Worm (Caenorhabditis elegans) whole organism, L2 larva: ENCODE data around the gene srw-44.

Experiments used
- C34F6.9 ChIP-seq: fragments of 150-350 bp; optimal IDR thresholded peaks from 2 replicates; lab custom pipeline; 2014; ENCODE audit warnings: missing biosample characterization, missing genetic modification characterization
- ZK546.5 ChIP-seq: sonication (generic microtip); optimal IDR thresholded peaks from 2 replicates; lab custom pipeline; 2017; ENCODE audit warnings: missing biosample characterization, missing genetic modification characterization
- ama-1 ChIP-seq: fragments of 150-350 bp; optimal IDR thresholded peaks from 2 replicates; lab custom pipeline; 2018; ENCODE audit warnings: inconsistent platforms
- ceh-82 ChIP-seq: fragments of 150-350 bp; optimal IDR thresholded peaks from 2 replicates; lab custom pipeline; 2014; ENCODE audit warnings: missing biosample characterization, missing genetic modification characterization
- crh-2 ChIP-seq: sonication (generic microtip); optimal IDR thresholded peaks from 2 replicates; lab custom pipeline; 2017; ENCODE audit warnings: missing biosample characterization, missing genetic modification characterization
- egl-27 ChIP-seq: sonication (generic microtip); optimal IDR thresholded peaks from 3 replicates; lab custom pipeline; 2017; ENCODE audit warnings: missing biosample characterization, missing genetic modification reagents, missing genetic modification characterization
- elt-1 ChIP-seq: fragments of 150-350 bp; optimal IDR thresholded peaks from 2 replicates; lab custom pipeline; 2014; ENCODE audit warnings: missing biosample characterization, missing genetic modification characterization
- elt-3 ChIP-seq: sonication (generic microtip); optimal IDR thresholded peaks from 2 replicates; lab custom pipeline; 2017; ENCODE audit warnings: missing biosample characterization, missing genetic modification characterization
- fos-1 ChIP-seq: fragments of 150-350 bp; optimal IDR thresholded peaks from 2 replicates; lab custom pipeline; 2014; ENCODE audit warnings: missing biosample characterization, missing genetic modification characterization
- gmeb-1 ChIP-seq: fragments of 150-350 bp; optimal IDR thresholded peaks from 2 replicates; lab custom pipeline; 2014; ENCODE audit warnings: missing biosample characterization, missing genetic modification characterization
- lin-39 ChIP-seq: fragments of 150-350 bp; optimal IDR thresholded peaks from 2 replicates; lab custom pipeline; 2014; ENCODE audit warnings: missing biosample characterization, missing genetic modification reagents, missing genetic modification characterization
- lsy-2 ChIP-seq, 2 experiments: fragments of 150-350 bp in 1 of 2; sonication (generic microtip) in 1 of 2; optimal IDR thresholded peaks; 2 replicates each; lab custom pipeline; 2014 to 2017; ENCODE audit warnings: missing biosample characterization in 2 of 2, missing genetic modification characterization in 2 of 2
- mab-5 ChIP-seq: fragments of 150-350 bp; optimal IDR thresholded peaks from 2 replicates; lab custom pipeline; 2014; ENCODE audit warnings: missing biosample characterization, missing genetic modification characterization
- mbf-1 ChIP-seq: sonication (generic microtip); optimal IDR thresholded peaks from 2 replicates; lab custom pipeline; 2017; ENCODE audit warnings: missing biosample characterization, missing genetic modification characterization
- mdl-1 ChIP-seq, 2 experiments: fragments of 150-350 bp in 1 of 2; sonication (generic microtip) in 1 of 2; optimal IDR thresholded peaks; 2 replicates each; lab custom pipeline; 2017; ENCODE audit warnings: missing biosample characterization in 2 of 2, missing genetic modification characterization in 2 of 2
- nhr-10 ChIP-seq: sonication (generic microtip); optimal IDR thresholded peaks from 2 replicates; lab custom pipeline; 2017; ENCODE audit warnings: missing biosample characterization, missing genetic modification characterization
- nhr-11 ChIP-seq: fragments of 150-350 bp; optimal IDR thresholded peaks from 2 replicates; lab custom pipeline; 2014; ENCODE audit warnings: missing biosample characterization, missing genetic modification characterization
- nhr-12 ChIP-seq: fragments of 150-350 bp; optimal IDR thresholded peaks from 2 replicates; lab custom pipeline; 2014; ENCODE audit warnings: missing biosample characterization, missing genetic modification characterization
- nhr-21 ChIP-seq: fragments of 150-350 bp; optimal IDR thresholded peaks from 2 replicates; lab custom pipeline; 2014; ENCODE audit warnings: missing biosample characterization, missing genetic modification characterization
- nhr-23 ChIP-seq: fragments of 150-350 bp; optimal IDR thresholded peaks from 2 replicates; lab custom pipeline; 2014; ENCODE audit warnings: missing biosample characterization, missing genetic modification reagents, missing genetic modification characterization
- nhr-237 ChIP-seq: fragments of 150-350 bp; optimal IDR thresholded peaks from 2 replicates; lab custom pipeline; 2014; ENCODE audit warnings: missing biosample characterization, missing genetic modification characterization
- nhr-25 ChIP-seq: fragments of 150-350 bp; sonication (generic microtip); optimal IDR thresholded peaks from 3 replicates; lab custom pipeline; 2014; ENCODE audit warnings: missing biosample characterization, missing genetic modification characterization
- nhr-6 ChIP-seq: fragments of 150-350 bp; optimal IDR thresholded peaks from 2 replicates; lab custom pipeline; 2014; ENCODE audit warnings: missing biosample characterization, missing genetic modification characterization
- nhr-77 ChIP-seq: fragments of 150-350 bp; optimal IDR thresholded peaks from 2 replicates; lab custom pipeline; 2014; ENCODE audit warnings: missing biosample characterization, missing genetic modification characterization
- peb-1 ChIP-seq: fragments of 150-350 bp; optimal IDR thresholded peaks from 2 replicates; lab custom pipeline; 2014; ENCODE audit warnings: missing biosample characterization, missing genetic modification characterization
- skn-1 ChIP-seq: sonication (generic microtip); optimal IDR thresholded peaks from 2 replicates; lab custom pipeline; 2017; ENCODE audit warnings: missing biosample characterization, missing genetic modification characterization
- sma-3 ChIP-seq: sonication (generic microtip); optimal IDR thresholded peaks from 2 replicates; lab custom pipeline; 2016; ENCODE audit warnings: missing genetic modification reagents, missing genetic modification characterization, missing compliant biosample characterization
- sma-9 ChIP-seq, 2 experiments: fragments of 150-350 bp in 1 of 2; sonication (generic microtip) in 1 of 2; optimal IDR thresholded peaks; 2 replicates each; lab custom pipeline; 2014 to 2016; ENCODE audit warnings: missing genetic modification characterization in 2 of 2, mild to moderate bottlenecking in 1 of 2, missing biosample characterization in 1 of 2, missing compliant biosample characterization in 1 of 2, missing genetic modification reagents in 1 of 2, moderate library complexity in 1 of 2
- snpc-4 ChIP-seq: fragments of 150-350 bp; optimal IDR thresholded peaks from 2 replicates; lab custom pipeline; 2014; ENCODE audit warnings: missing biosample characterization, missing genetic modification characterization
- unc-62 ChIP-seq: fragments of 150-350 bp; optimal IDR thresholded peaks from 2 replicates; lab custom pipeline; 2014; ENCODE audit warnings: missing biosample characterization, missing genetic modification reagents, missing genetic modification characterization
- zag-1 ChIP-seq: fragments of 150-350 bp; optimal IDR thresholded peaks from 2 replicates; lab custom pipeline; 2014; ENCODE audit warnings: missing biosample characterization, missing genetic modification characterization
- ztf-4 ChIP-seq: fragments of 150-350 bp; optimal IDR thresholded peaks from 2 replicates; lab custom pipeline; 2014; ENCODE audit warnings: missing biosample characterization, missing genetic modification characterization

The srw-44 gene

DNA sequence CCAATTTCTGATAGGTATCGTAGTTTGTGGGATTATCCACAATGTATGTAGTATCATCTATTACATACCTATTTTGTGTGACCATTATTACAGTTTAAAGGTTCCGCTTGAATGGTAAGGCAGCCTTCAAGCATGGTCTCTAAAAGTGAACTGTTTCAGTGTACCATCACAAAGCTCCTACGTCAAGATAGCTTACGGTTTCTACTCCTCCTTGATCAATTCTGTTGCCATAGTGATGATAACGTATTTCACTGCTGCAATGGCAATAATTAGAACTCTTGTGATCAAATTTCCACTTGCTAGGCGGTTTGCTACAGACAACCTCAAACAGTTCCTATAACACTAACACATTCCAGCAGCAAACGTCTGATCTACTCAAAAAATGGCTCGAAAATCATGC is 3.3 kb downstream of the srw-44 start:
- TF ChIP-seq peb-1 (tag; lab: Kevin White, UChicago) = no peak
- TF ChIP-seq skn-1 (tag; lab: Kevin White, UChicago) = no peak
- no peak for TF ChIP-seq mbf-1 (tag; lab: Kevin White, UChicago)
- no peak for TF ChIP-seq nhr-237 (tag; lab: Kevin White, UChicago)
- no peak for TF ChIP-seq unc-62 (GFP tag; lab: Kevin White, UChicago)
- TF ChIP-seq ztf-4 (tag; lab: Kevin White, UChicago) = no peak
- no peak for TF ChIP-seq lsy-2 (tag; optimal IDR thresholded peaks at IDR 0.05; lab: Kevin White, UChicago)
- no peak for TF ChIP-seq egl-27 (tag; lab: Kevin White, UChicago)
- no peak for TF ChIP-seq lin-39
- TF ChIP-seq gmeb-1 (tag; lab: Kevin White, UChicago) = no peak

ce11 chrV:16685725-16686124 is 5.6 kb downstream of the srw-44 start, which contains the start of gene srw-43:
TSS of gene srw-43 (plus strand) at chrV:16686025.
- no peak for TF ChIP-seq snpc-4 (tag; lab: Kevin White, UChicago)
- TF ChIP-seq gmeb-1 (tag; lab: Kevin White, UChicago) = no peak
- no peak for TF ChIP-seq nhr-11 (tag; lab: Kevin White, UChicago)
- TF ChIP-seq mbf-1 (tag; lab: Kevin White, UChicago) = no peak
- TF ChIP-seq crh-2 (tag; lab: Kevin White, UChicago) = no peak
- TF ChIP-seq elt-1 (tag; lab: Kevin White, UChicago) = no peak
- TF ChIP-seq nhr-25 (tag; lab: Kevin White, UChicago) = no peak
- no peak for TF ChIP-seq nhr-12 (tag; lab: Kevin White, UChicago)
- no peak for TF ChIP-seq nhr-237 (tag; lab: Kevin White, UChicago)
- TF ChIP-seq nhr-23 (tag; lab: Kevin White, UChicago) = no peak
- TF ChIP-seq mab-5 (tag; lab: Kevin White, UChicago) = no peak
- TF ChIP-seq nhr-21 = no peak
- TF ChIP-seq ceh-82 (tag; lab: Kevin White, UChicago) = no peak

ce11 chrV:16687227-16687626 is 7.1 kb downstream of the srw-44 start, which contains the start of gene srz-102:
TSS of gene srz-102 (plus strand) at chrV:16687527.
- TF ChIP-seq ceh-82 (tag; lab: Kevin White, UChicago) (no peak), nhr-21 (no peak), skn-1 (tag; lab: Kevin White, UChicago) (no peak), ztf-4 (tag; lab: Kevin White, UChicago) (no peak), gmeb-1 (tag; lab: Kevin White, UChicago) (no peak), elt-3 (tag; lab: Kevin White, UChicago) (no peak), mab-5 (tag; lab: Kevin White, UChicago) (no peak), ZK546.5 (tag; lab: Kevin White, UChicago) (no peak), mdl-1 (tag; optimal IDR thresholded peaks at IDR 0.05; lab: Kevin White, UChicago) (no peak), sma-3 (GFP tag; lab: Kevin White, UChicago) (no peak), fos-1 (tag; lab: Kevin White, UChicago) (no peak), nhr-11 (tag; lab: Kevin White, UChicago) (no peak), nhr-77 (tag; lab: Kevin White, UChicago) (no peak), peb-1 (tag; lab: Kevin White, UChicago) (no peak), nhr-6 (no peak), sma-9 (GFP tag; optimal IDR thresholded peaks at IDR 0.05; lab: Kevin White, UChicago) (no peak), sma-9 (tag; optimal IDR thresholded peaks at IDR 0.05; lab: Kevin White, UChicago) (no peak)

- no peak for TF ChIP-seq gmeb-1 (tag; lab: Kevin White, UChicago)
These were observed 12.9 kb downstream of the srw-44 start for ce11 chrV:16692988-16693387.

DNA sequence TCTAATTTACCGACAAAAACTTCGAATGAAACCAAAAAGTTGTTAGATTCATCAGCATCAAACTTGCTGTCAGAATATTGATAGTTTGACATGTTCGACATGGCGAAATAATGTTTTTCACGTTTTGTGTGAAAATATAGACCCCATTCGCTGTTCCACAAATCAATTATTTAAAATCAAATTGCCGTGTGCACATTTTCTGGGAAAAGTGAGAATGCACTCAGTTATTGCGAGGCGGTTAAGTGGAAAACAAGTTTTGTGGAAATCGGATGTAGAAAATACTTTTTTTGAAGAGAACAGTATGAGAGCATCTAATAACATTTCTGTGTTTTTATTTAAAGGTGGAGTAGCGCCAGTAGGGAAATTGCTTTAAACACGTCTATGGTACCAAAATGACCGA is 13.7 kb downstream of the srw-44 start, which contains the start of gene srw-42:
TSS of gene srw-42 (minus strand) at position 101 of the 400 bp plus-strand sequence.
- no peak for TF ChIP-seq ceh-82 (tag; lab: Kevin White, UChicago)
- TF ChIP-seq nhr-6 = no peak
- TF ChIP-seq C34F6.9 (tag; lab: Kevin White, UChicago) = no peak
- no peak for TF ChIP-seq sma-3 (GFP tag; lab: Kevin White, UChicago)
- no peak for TF ChIP-seq nhr-237 (tag; lab: Kevin White, UChicago)
- no peak for TF ChIP-seq nhr-11 (tag; lab: Kevin White, UChicago)
- TF ChIP-seq mdl-1 (tag; optimal IDR thresholded peaks at IDR 0.05; lab: Kevin White, UChicago) = no peak
- no peak for TF ChIP-seq snpc-4 (tag; lab: Kevin White, UChicago)
- no peak for TF ChIP-seq ama-1 (lab: Kevin White, UChicago)

DNA sequence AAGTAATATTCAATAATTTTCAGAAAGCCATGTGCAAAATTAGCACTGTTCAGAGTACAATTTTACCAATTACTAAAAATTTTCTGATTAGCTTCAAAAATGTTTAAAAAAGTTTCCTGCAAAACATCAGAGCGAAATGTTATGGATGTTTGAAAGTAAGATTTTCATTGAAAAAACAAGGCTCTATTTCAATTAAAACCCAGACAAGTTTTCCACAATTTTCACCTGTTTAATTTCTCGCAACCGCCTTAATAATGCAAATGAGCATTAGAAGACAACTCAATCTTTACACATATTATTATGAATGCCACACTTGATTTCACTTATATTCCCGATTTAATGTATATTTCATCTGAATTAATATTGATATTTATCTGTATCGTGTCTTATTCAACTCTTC is 14.5 kb downstream of the srw-44 start, which contains the start of gene srz-101:
TSS of gene srz-101 (plus strand) at position 301 of the 400 bp plus-strand sequence.
- no peak for TF ChIP-seq gmeb-1 (tag; lab: Kevin White, UChicago)
- no peak for TF ChIP-seq zag-1 (tag; lab: Kevin White, UChicago)
- no peak for TF ChIP-seq nhr-77 (tag; lab: Kevin White, UChicago)
- no peak for TF ChIP-seq sma-9 (GFP tag; optimal IDR thresholded peaks at IDR 0.05; lab: Kevin White, UChicago)
- TF ChIP-seq sma-9 (tag; optimal IDR thresholded peaks at IDR 0.05; lab: Kevin White, UChicago) = no peak
- TF ChIP-seq nhr-10 = no peak
